Fruit fly (Drosophila melanogaster) whole organism, wandering third instar larva: ENCODE data around the gene Ost48.

Experiments used
- Abd-B ChIP-seq: fragments of >200 bp; optimal IDR thresholded peaks from 2 replicates; lab custom pipeline; 2017; ENCODE audit warnings: missing biosample characterization, missing genetic modification characterization
- CG32264 ChIP-seq: fragments of 200-800 bp; sonication (Bioruptor generic); optimal IDR thresholded peaks from 2 replicates; lab custom pipeline; 2016; ENCODE audit warnings: missing biosample characterization, missing genetic modification characterization
- CG9705 ChIP-seq: fragments of 200-800 bp; sonication (Bioruptor generic); optimal IDR thresholded peaks from 2 replicates; lab custom pipeline; 2018; ENCODE audit warnings: missing biosample characterization, mild to moderate bottlenecking, missing genetic modification characterization
- CrebA ChIP-seq: fragments of 200-800 bp; sonication (Bioruptor generic); optimal IDR thresholded peaks from 2 replicates; lab custom pipeline; 2016; ENCODE audit warnings: missing biosample characterization, mild to moderate bottlenecking, missing genetic modification characterization, borderline replicate concordance
- Dfd ChIP-seq: fragments of >200 bp; optimal IDR thresholded peaks from 2 replicates; lab custom pipeline; 2017; ENCODE audit warnings: missing biosample characterization, missing genetic modification characterization
- Dif ChIP-seq: fragments of 200-275, 200-300 bp; sonication (Bioruptor generic); optimal IDR thresholded peaks from 2 replicates; lab custom pipeline; 2018; ENCODE audit warnings: missing biosample characterization, missing genetic modification characterization; ENCODE audit not compliant: partially characterized antibody
- GATAd ChIP-seq: sonication (Bioruptor generic); optimal IDR thresholded peaks from 2 replicates; lab custom pipeline; 2016; ENCODE audit warnings: missing biosample characterization, missing genetic modification characterization
- HLH106 ChIP-seq: fragments of 200-800 bp; optimal IDR thresholded peaks from 3 replicates; lab custom pipeline; 2019; ENCODE audit warnings: missing biosample characterization, mild to moderate bottlenecking, missing genetic modification characterization, moderate library complexity
- Hnf4 ChIP-seq: fragments of 200-800 bp; sonication (Bioruptor generic); optimal IDR thresholded peaks from 2 replicates; lab custom pipeline; 2016; ENCODE audit warnings: missing biosample characterization, mild to moderate bottlenecking, missing genetic modification characterization
- Hr78 ChIP-seq: fragments of >200 bp; optimal IDR thresholded peaks from 2 replicates; lab custom pipeline; 2017; ENCODE audit warnings: missing biosample characterization, missing genetic modification characterization
- Hr83 ChIP-seq: fragments of 200-300 bp; sonication (Bioruptor generic); optimal IDR thresholded peaks from 2 replicates; lab custom pipeline; 2016; ENCODE audit warnings: missing biosample characterization, mild to moderate bottlenecking, missing genetic modification characterization, moderate library complexity; ENCODE audit not compliant: poor library complexity, severe bottlenecking
- Jra ChIP-seq: sonication (Bioruptor generic); optimal IDR thresholded peaks from 2 replicates; lab custom pipeline; 2016; ENCODE audit warnings: missing biosample characterization, missing genetic modification characterization
- Mio ChIP-seq: sonication (Bioruptor generic); optimal IDR thresholded peaks from 2 replicates; lab custom pipeline; 2016; ENCODE audit warnings: missing biosample characterization, missing genetic modification characterization
- Myc ChIP-seq: fragments of >200 bp; optimal IDR thresholded peaks from 2 replicates; lab custom pipeline; 2017
- N ChIP-seq: fragments of >200 bp; optimal IDR thresholded peaks from 2 replicates; lab custom pipeline; 2018; ENCODE audit warnings: missing biosample characterization, missing external identifiers, missing genetic modification characterization
- OdsH ChIP-seq: fragments of 200-800 bp; sonication (Bioruptor generic); optimal IDR thresholded peaks from 2 replicates; lab custom pipeline; 2016; ENCODE audit warnings: missing biosample characterization, mild to moderate bottlenecking, missing genetic modification characterization
- Rel ChIP-seq, 2 experiments: fragments of 200-800 bp; sonication (Bioruptor generic) in 1 of 2; optimal IDR thresholded peaks; 2 replicates in 1 of 2; 3 replicates in 1 of 2; lab custom pipeline; 2016 to 2019; ENCODE audit warnings: mild to moderate bottlenecking in 2 of 2, missing biosample characterization in 2 of 2, missing genetic modification characterization in 2 of 2, moderate library complexity in 1 of 2
- Sp1 ChIP-seq: fragments of 200-800 bp; sonication (Bioruptor generic); optimal IDR thresholded peaks from 3 replicates; lab custom pipeline; 2019; ENCODE audit warnings: missing biosample characterization, mild to moderate bottlenecking, missing genetic modification characterization, moderate library complexity
- Vsx2 ChIP-seq: fragments of 200-300, 225-300 bp; sonication (Bioruptor generic); optimal IDR thresholded peaks from 2 replicates; lab custom pipeline; 2018; ENCODE audit warnings: missing biosample characterization, missing genetic modification characterization; ENCODE audit not compliant: partially characterized antibody
- br ChIP-seq: fragments of 200-800 bp; sonication (Bioruptor generic); optimal IDR thresholded peaks from 2 replicates; lab custom pipeline; 2016; ENCODE audit warnings: missing biosample characterization, missing genetic modification characterization
- brk ChIP-seq: fragments of 200-800 bp; sonication (Bioruptor generic); optimal IDR thresholded peaks from 2 replicates; lab custom pipeline; 2016; ENCODE audit warnings: missing biosample characterization, mild to moderate bottlenecking, missing genetic modification characterization
- dl ChIP-seq, 2 experiments: fragments of 175-275, 200-275 bp in 1 of 2; fragments of 200-275 bp in 1 of 2; sonication (Bioruptor generic); optimal IDR thresholded peaks; lab custom pipeline; 2018; ENCODE audit warnings: mild to moderate bottlenecking in 2 of 2, missing biosample characterization in 2 of 2, missing genetic modification characterization in 2 of 2, moderate library complexity in 2 of 2; ENCODE audit not compliant: partially characterized antibody in 2 of 2, insufficient read depth in 1 of 2
- dmrt93B ChIP-seq: fragments of 200-800 bp; sonication (Bioruptor generic); optimal IDR thresholded peaks from 2 replicates; lab custom pipeline; 2018; ENCODE audit warnings: missing biosample characterization, mild to moderate bottlenecking, missing genetic modification characterization
- dsf ChIP-seq: sonication (Bioruptor generic); optimal IDR thresholded peaks from 2 replicates; lab custom pipeline; 2016; ENCODE audit warnings: missing biosample characterization, missing genetic modification characterization, borderline replicate concordance
- ey ChIP-seq: fragments of 200-800 bp; sonication (Bioruptor generic); optimal IDR thresholded peaks from 2 replicates; lab custom pipeline; 2016; ENCODE audit warnings: missing biosample characterization, missing genetic modification characterization
- foxo ChIP-seq, 2 experiments: fragments of 200-800 bp; sonication (Bioruptor generic); optimal IDR thresholded peaks; 2 replicates in 1 of 2; 3 replicates in 1 of 2; lab custom pipeline; 2016 to 2017; ENCODE audit warnings: missing biosample characterization in 2 of 2, missing genetic modification characterization in 2 of 2
- fru ChIP-seq: fragments of 200-800 bp; sonication (Bioruptor generic); optimal IDR thresholded peaks from 3 replicates; lab custom pipeline; 2016; ENCODE audit warnings: missing biosample characterization, mild to moderate bottlenecking, missing genetic modification characterization
- h ChIP-seq: fragments of 200-800 bp; sonication (Bioruptor generic); optimal IDR thresholded peaks from 3 replicates; lab custom pipeline; 2016; ENCODE audit warnings: missing biosample characterization, mild to moderate bottlenecking, missing genetic modification characterization
- jim ChIP-seq: fragments of 175-275, 200-325 bp; sonication (Bioruptor generic); optimal IDR thresholded peaks from 2 replicates; lab custom pipeline; 2016; ENCODE audit warnings: missing biosample characterization, mild to moderate bottlenecking, missing genetic modification characterization
- lola ChIP-seq: fragments of >200 bp; optimal IDR thresholded peaks from 2 replicates; lab custom pipeline; 2017; ENCODE audit warnings: missing biosample characterization, missing genetic modification characterization
- pan ChIP-seq: fragments of >200 bp; optimal IDR thresholded peaks from 2 replicates; lab custom pipeline; 2017
- psq ChIP-seq: fragments of 200-800 bp; sonication (Bioruptor generic); optimal IDR thresholded peaks from 3 replicates; lab custom pipeline; 2017; ENCODE audit warnings: missing biosample characterization, mild to moderate bottlenecking, missing genetic modification characterization, moderate library complexity
- rgr ChIP-seq: fragments of 200-800 bp; sonication (Bioruptor generic); optimal IDR thresholded peaks from 3 replicates; lab custom pipeline; 2016; ENCODE audit warnings: missing biosample characterization, mild to moderate bottlenecking, missing genetic modification characterization
- sage ChIP-seq: fragments of 200-800 bp; sonication (Bioruptor generic); optimal IDR thresholded peaks from 2 replicates; lab custom pipeline; 2016; ENCODE audit warnings: missing biosample characterization, mild to moderate bottlenecking, missing genetic modification characterization
- sv ChIP-seq: fragments of 200-800 bp; sonication (Bioruptor generic); optimal IDR thresholded peaks from 3 replicates; lab custom pipeline; 2016; ENCODE audit warnings: missing biosample characterization, missing genetic modification characterization
- tai ChIP-seq: sonication (Bioruptor generic); optimal IDR thresholded peaks from 2 replicates; lab custom pipeline; 2016; ENCODE audit warnings: missing biosample characterization, missing genetic modification characterization
- usp ChIP-seq: fragments of >200 bp; optimal IDR thresholded peaks from 2 replicates; lab custom pipeline; 2017; ENCODE audit warnings: missing biosample characterization, missing genetic modification characterization
- woc ChIP-seq: sonication (Bioruptor generic); optimal IDR thresholded peaks from 2 replicates; lab custom pipeline; 2016; ENCODE audit warnings: missing biosample characterization, mild to moderate bottlenecking, missing genetic modification characterization

Gene Ost48

dm6 chrX:9142224-9142802, 16.0 kb downstream of the Ost48 start, which contains the start of gene CG7065:
Gene CG7065 (plus strand): TSS chrX:9142493.
- TF ChIP-seq Dfd (no peak), CG32264 (GFP tag; lab: Kevin White, UChicago) (no peak), tai (GFP tag; lab: Kevin White, UChicago) (no peak), Mio (no peak), dmrt93B (GFP tag; lab: Kevin White, UChicago) (no peak), CrebA (GFP tag; lab: Kevin White, UChicago) (no peak), woc (GFP tag; lab: Kevin White, UChicago) (peak; percentile 12), sv (no peak)
- TF ChIP-seq, all 38 proteins: peak for 1

DNA sequence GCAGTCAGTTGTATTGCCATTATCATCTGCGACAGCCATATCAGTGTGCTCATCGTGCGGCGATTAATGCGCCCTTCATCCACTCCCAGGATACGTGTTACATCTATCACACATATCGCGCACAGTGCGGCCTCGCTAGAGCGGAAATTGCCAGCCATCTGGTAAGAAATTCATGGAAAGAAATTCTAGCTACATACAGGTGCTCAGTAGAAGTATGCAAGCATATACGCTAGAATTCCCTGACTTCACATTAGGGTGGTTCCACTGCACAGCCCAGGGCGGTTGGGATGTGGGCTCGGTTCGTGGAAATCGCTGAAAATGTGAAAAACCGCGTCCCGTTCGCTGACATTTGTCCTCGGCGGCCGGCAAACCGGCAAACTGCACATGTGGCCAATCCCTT, 17.1 kb downstream of the Ost48 start:
- TF ChIP-seq brk (GFP tag; lab: Kevin White, UChicago) (no peak), sv (peak; percentile 23), CrebA (GFP tag; lab: Kevin White, UChicago) (no peak), OdsH (GFP tag; lab: Kevin White, UChicago) (peak; percentile 33), br (GFP tag; lab: Kevin White, UChicago) (no peak), dmrt93B (GFP tag; lab: Kevin White, UChicago) (no peak), Mio (no peak), fru (GFP tag; lab: Kevin White, UChicago) (peak; percentile 70), woc (GFP tag; lab: Kevin White, UChicago) (no peak), lola (GFP tag; lab: Kevin White, UChicago) (no peak), Myc (lab: Kevin White, UChicago) (no peak), dsf (GFP tag; lab: Kevin White, UChicago) (no peak), Dif (GFP tag; lab: Kevin White, UChicago) (no peak), CG9705 (GFP tag; lab: Kevin White, UChicago) (peak; percentile 31), foxo (GFP tag; optimal IDR thresholded peaks at IDR 0.05; lab: Kevin White, UChicago) (peak in 1 of 2 experiments; percentile 69), CG32264 (GFP tag; lab: Kevin White, UChicago) (peak; percentile 1), dl (GFP tag; optimal IDR thresholded peaks at IDR 0.05; lab: Kevin White, UChicago; ENCODE audit: insufficient read depth in 1 of 2, partially characterized antibody in 2 of 2) (no peak), Hr83 (no peak), Vsx2 (no peak), Abd-B (GFP tag; lab: Kevin White, UChicago) (no peak), usp (GFP tag; lab: Kevin White, UChicago) (no peak), Hr78 (GFP tag; lab: Kevin White, UChicago) (no peak), Rel (GFP tag; optimal IDR thresholded peaks at IDR 0.05; lab: Kevin White, UChicago) (no peak), Rel (tag; optimal IDR thresholded peaks at IDR 0.05; lab: Kevin White, UChicago) (peak; percentile 3), jim (GFP tag; lab: Kevin White, UChicago) (no peak), Jra (GFP tag; lab: Kevin White, UChicago) (no peak), N (GFP tag; lab: Kevin White, UChicago) (no peak), GATAd (GFP tag; lab: Kevin White, UChicago) (no peak), Hnf4 (no peak), ey (GFP tag; lab: Kevin White, UChicago) (peak; percentile 59), h (GFP tag; lab: Kevin White, UChicago) (peak; percentile 57), pan (lab: Kevin White, UChicago) (no peak), Dfd (no peak), tai (GFP tag; lab: Kevin White, UChicago) (no peak), HLH106 (tag; lab: Kevin White, UChicago) (peak; percentile 67), Sp1 (GFP tag; lab: Kevin White, UChicago) (peak; percentile 68), psq (peak; percentile 17), rgr (GFP tag; lab: Kevin White, UChicago) (peak; percentile 57), sage (no peak)
